Worm (Caenorhabditis elegans) whole organism, L2 larva: ENCODE measurements around the gene lgc-56.

ENCODE experiments used
- C34F6.9 ChIP-seq: fragments of 150-350 bp; optimal IDR thresholded peaks from 2 replicates; lab custom pipeline; 2014; ENCODE audit warnings: missing biosample characterization, missing genetic modification characterization
- F13H6.1 ChIP-seq: sonication (generic microtip); optimal IDR thresholded peaks from 2 replicates; lab custom pipeline; 2016; ENCODE audit warnings: missing genetic modification characterization, missing compliant biosample characterization
- R02D3.7 ChIP-seq: fragments of 150-350 bp; optimal IDR thresholded peaks from 2 replicates; lab custom pipeline; 2014; ENCODE audit warnings: missing biosample characterization, missing genetic modification characterization
- Y55F3AM.14 ChIP-seq: fragments of 200-800 bp; sonication (Bioruptor generic); optimal IDR thresholded peaks from 2 replicates; lab custom pipeline; 2018; ENCODE audit warnings: mild to moderate bottlenecking, missing genetic modification characterization, missing compliant biosample characterization
- ZK546.5 ChIP-seq: sonication (generic microtip); optimal IDR thresholded peaks from 2 replicates; lab custom pipeline; 2017; ENCODE audit warnings: missing biosample characterization, missing genetic modification characterization
- alr-1 ChIP-seq: fragments of 150-350 bp; optimal IDR thresholded peaks from 2 replicates; lab custom pipeline; 2014; ENCODE audit warnings: missing biosample characterization, missing genetic modification characterization
- aly-2 ChIP-seq: fragments of 150-350 bp; optimal IDR thresholded peaks from 2 replicates; lab custom pipeline; 2014; ENCODE audit warnings: missing biosample characterization, missing genetic modification characterization
- ama-1 ChIP-seq: fragments of 150-350 bp; optimal IDR thresholded peaks from 2 replicates; lab custom pipeline; 2018; ENCODE audit warnings: inconsistent platforms
- ceh-82 ChIP-seq: fragments of 150-350 bp; optimal IDR thresholded peaks from 2 replicates; lab custom pipeline; 2014; ENCODE audit warnings: missing biosample characterization, missing genetic modification characterization
- crh-2 ChIP-seq: sonication (generic microtip); optimal IDR thresholded peaks from 2 replicates; lab custom pipeline; 2017; ENCODE audit warnings: missing biosample characterization, missing genetic modification characterization
- dmd-4 ChIP-seq: sonication (generic microtip); optimal IDR thresholded peaks from 2 replicates; lab custom pipeline; 2017; ENCODE audit warnings: missing biosample characterization, missing genetic modification characterization
- egl-27 ChIP-seq: sonication (generic microtip); optimal IDR thresholded peaks from 3 replicates; lab custom pipeline; 2017; ENCODE audit warnings: missing biosample characterization, missing genetic modification reagents, missing genetic modification characterization
- elt-3 ChIP-seq: sonication (generic microtip); optimal IDR thresholded peaks from 2 replicates; lab custom pipeline; 2017; ENCODE audit warnings: missing biosample characterization, missing genetic modification characterization
- fos-1 ChIP-seq: fragments of 150-350 bp; optimal IDR thresholded peaks from 2 replicates; lab custom pipeline; 2014; ENCODE audit warnings: missing biosample characterization, missing genetic modification characterization
- gmeb-1 ChIP-seq: fragments of 150-350 bp; optimal IDR thresholded peaks from 2 replicates; lab custom pipeline; 2014; ENCODE audit warnings: missing biosample characterization, missing genetic modification characterization
- lin-11 ChIP-seq: fragments of 150-350 bp; sonication (generic microtip); optimal IDR thresholded peaks from 2 replicates; lab custom pipeline; 2014; ENCODE audit warnings: missing biosample characterization, missing genetic modification characterization, inconsistent platforms, mixed read lengths
- lin-13 ChIP-seq: fragments of 150-350 bp; optimal IDR thresholded peaks from 2 replicates; lab custom pipeline; 2014; ENCODE audit warnings: missing biosample characterization, missing genetic modification reagents, missing genetic modification characterization
- lin-39 ChIP-seq: fragments of 150-350 bp; optimal IDR thresholded peaks from 2 replicates; lab custom pipeline; 2014; ENCODE audit warnings: missing biosample characterization, missing genetic modification reagents, missing genetic modification characterization
- lsy-2 ChIP-seq, 2 experiments: fragments of 150-350 bp in 1 of 2; sonication (generic microtip) in 1 of 2; optimal IDR thresholded peaks; 2 replicates each; lab custom pipeline; 2014 to 2017; ENCODE audit warnings: missing biosample characterization in 2 of 2, missing genetic modification characterization in 2 of 2
- mab-5 ChIP-seq: fragments of 150-350 bp; optimal IDR thresholded peaks from 2 replicates; lab custom pipeline; 2014; ENCODE audit warnings: missing biosample characterization, missing genetic modification characterization
- mdl-1 ChIP-seq, 2 experiments: fragments of 150-350 bp in 1 of 2; sonication (generic microtip) in 1 of 2; optimal IDR thresholded peaks; 2 replicates each; lab custom pipeline; 2017; ENCODE audit warnings: missing biosample characterization in 2 of 2, missing genetic modification characterization in 2 of 2
- nhr-10 ChIP-seq: sonication (generic microtip); optimal IDR thresholded peaks from 2 replicates; lab custom pipeline; 2017; ENCODE audit warnings: missing biosample characterization, missing genetic modification characterization
- nhr-12 ChIP-seq: fragments of 150-350 bp; optimal IDR thresholded peaks from 2 replicates; lab custom pipeline; 2014; ENCODE audit warnings: missing biosample characterization, missing genetic modification characterization
- nhr-129 ChIP-seq: fragments of 150-350 bp; optimal IDR thresholded peaks from 2 replicates; lab custom pipeline; 2014; ENCODE audit warnings: missing biosample characterization, missing genetic modification characterization
- nhr-21 ChIP-seq: fragments of 150-350 bp; optimal IDR thresholded peaks from 2 replicates; lab custom pipeline; 2014; ENCODE audit warnings: missing biosample characterization, missing genetic modification characterization
- nhr-23 ChIP-seq: fragments of 150-350 bp; optimal IDR thresholded peaks from 2 replicates; lab custom pipeline; 2014; ENCODE audit warnings: missing biosample characterization, missing genetic modification reagents, missing genetic modification characterization
- nhr-77 ChIP-seq: fragments of 150-350 bp; optimal IDR thresholded peaks from 2 replicates; lab custom pipeline; 2014; ENCODE audit warnings: missing biosample characterization, missing genetic modification characterization
- sem-4 ChIP-seq: fragments of 150-350 bp; optimal IDR thresholded peaks from 2 replicates; lab custom pipeline; 2014; ENCODE audit warnings: missing biosample characterization, missing genetic modification reagents, missing genetic modification characterization
- skn-1 ChIP-seq: sonication (generic microtip); optimal IDR thresholded peaks from 2 replicates; lab custom pipeline; 2017; ENCODE audit warnings: missing biosample characterization, missing genetic modification characterization
- sma-3 ChIP-seq: sonication (generic microtip); optimal IDR thresholded peaks from 2 replicates; lab custom pipeline; 2016; ENCODE audit warnings: missing genetic modification reagents, missing genetic modification characterization, missing compliant biosample characterization
- sma-9 ChIP-seq, 2 experiments: fragments of 150-350 bp in 1 of 2; sonication (generic microtip) in 1 of 2; optimal IDR thresholded peaks; 2 replicates each; lab custom pipeline; 2014 to 2016; ENCODE audit warnings: missing genetic modification characterization in 2 of 2, mild to moderate bottlenecking in 1 of 2, missing biosample characterization in 1 of 2, missing compliant biosample characterization in 1 of 2, missing genetic modification reagents in 1 of 2, moderate library complexity in 1 of 2
- unc-39 ChIP-seq: fragments of 150-350 bp; optimal IDR thresholded peaks from 2 replicates; lab custom pipeline; 2014; ENCODE audit warnings: missing biosample characterization, missing genetic modification characterization
- unc-55 ChIP-seq: fragments of 150-350 bp; sonication (generic microtip); optimal IDR thresholded peaks from 3 replicates; lab custom pipeline; 2014; ENCODE audit warnings: missing biosample characterization, missing genetic modification reagents, missing genetic modification characterization
- zag-1 ChIP-seq: fragments of 150-350 bp; optimal IDR thresholded peaks from 2 replicates; lab custom pipeline; 2014; ENCODE audit warnings: missing biosample characterization, missing genetic modification characterization
- ztf-4 ChIP-seq: fragments of 150-350 bp; optimal IDR thresholded peaks from 2 replicates; lab custom pipeline; 2014; ENCODE audit warnings: missing biosample characterization, missing genetic modification characterization

lgc-56 gene

ce11 chrII:5141945-5142514 lies 11.8 kb downstream of the lgc-56 start, which contains the start of gene nas-29:
Gene nas-29, minus strand, starts transcription at chrII:5142036.
- TF ChIP-seq F13H6.1 (tag; lab: Kevin White, UChicago), result peak; percentile 28
- TF ChIP-seq gmeb-1 (tag; lab: Kevin White, UChicago), result peak; percentile 29
- TF ChIP-seq crh-2 (tag; lab: Kevin White, UChicago), result peak; percentile 55
- no peak for TF ChIP-seq ceh-82 (tag; lab: Kevin White, UChicago)
- no peak for TF ChIP-seq nhr-12
- TF ChIP-seq fos-1 (tag; lab: Kevin White, UChicago), result peak; percentile 70
- no peak for TF ChIP-seq dmd-4 (tag; lab: Kevin White, UChicago)
- TF ChIP-seq ZK546.5 (tag; lab: Kevin White, UChicago), result no peak
- peak; percentile 37 for TF ChIP-seq nhr-21 (tag; lab: Kevin White, UChicago)
- no peak for TF ChIP-seq aly-2 (tag; lab: Kevin White, UChicago)
- TF ChIP-seq unc-39, result no peak
- no peak for TF ChIP-seq skn-1 (tag; lab: Kevin White, UChicago)
- TF ChIP-seq sma-3, result peak; percentile 28
- TF ChIP-seq mab-5 (tag; lab: Kevin White, UChicago), result no peak
- TF ChIP-seq ztf-4 (tag; lab: Kevin White, UChicago), result no peak
- TF ChIP-seq lin-13 (GFP tag; lab: Kevin White, UChicago), result no peak
- TF ChIP-seq egl-27 (tag; lab: Kevin White, UChicago), result no peak
- TF ChIP-seq sma-9 (GFP tag; optimal IDR thresholded peaks at IDR 0.05; lab: Kevin White, UChicago), result peak; percentile 50
- TF ChIP-seq sma-9 (tag; optimal IDR thresholded peaks at IDR 0.05; lab: Kevin White, UChicago), result no peak
- no peak for TF ChIP-seq Y55F3AM.14 (GFP tag; lab: Kevin White, UChicago)
- TF ChIP-seq mdl-1 (tag; optimal IDR thresholded peaks at IDR 0.05; lab: Kevin White, UChicago), result peak in 1 of 2 experiments; percentile 6

- TF ChIP-seq elt-3 (tag; lab: Kevin White, UChicago), result no peak
- TF ChIP-seq ztf-4 (tag; lab: Kevin White, UChicago), result no peak
- TF ChIP-seq nhr-12, result no peak
- TF ChIP-seq nhr-10, result no peak
- no peak for TF ChIP-seq unc-55 (GFP tag; lab: Kevin White, UChicago)
- TF ChIP-seq R02D3.7, result no peak
- no peak for TF ChIP-seq ceh-82 (tag; lab: Kevin White, UChicago)
- no peak for TF ChIP-seq mdl-1 (tag; optimal IDR thresholded peaks at IDR 0.05; lab: Kevin White, UChicago)
- TF ChIP-seq lin-11 (tag; lab: Kevin White, UChicago), result no peak
- TF ChIP-seq sem-4 (tag; lab: Kevin White, UChicago), result no peak
- no peak for TF ChIP-seq sma-3
Measured at ce11 chrII:5142619-5143018, 12.4 kb downstream of the lgc-56 start, which contains the start of gene F58A6.1. Gene F58A6.1, plus strand, starts transcription at chrII:5142919.

ce11 chrII:5148349-5148748 lies 18.2 kb downstream of the lgc-56 start, which contains the start of gene F58A6.5:
Gene F58A6.5, minus strand, starts transcription at chrII:5148449.
- TF ChIP-seq ama-1 (lab: Kevin White, UChicago), result no peak
- no peak for TF ChIP-seq lsy-2 (tag; optimal IDR thresholded peaks at IDR 0.05; lab: Kevin White, UChicago)
- no peak for TF ChIP-seq nhr-129
- TF ChIP-seq nhr-23 (tag; lab: Kevin White, UChicago), result no peak
- no peak for TF ChIP-seq sma-3
- no peak for TF ChIP-seq nhr-77 (tag; lab: Kevin White, UChicago)
- no peak for TF ChIP-seq lin-39 (tag; lab: Kevin White, UChicago)
- no peak for TF ChIP-seq Y55F3AM.14 (GFP tag; lab: Kevin White, UChicago)

DNA sequence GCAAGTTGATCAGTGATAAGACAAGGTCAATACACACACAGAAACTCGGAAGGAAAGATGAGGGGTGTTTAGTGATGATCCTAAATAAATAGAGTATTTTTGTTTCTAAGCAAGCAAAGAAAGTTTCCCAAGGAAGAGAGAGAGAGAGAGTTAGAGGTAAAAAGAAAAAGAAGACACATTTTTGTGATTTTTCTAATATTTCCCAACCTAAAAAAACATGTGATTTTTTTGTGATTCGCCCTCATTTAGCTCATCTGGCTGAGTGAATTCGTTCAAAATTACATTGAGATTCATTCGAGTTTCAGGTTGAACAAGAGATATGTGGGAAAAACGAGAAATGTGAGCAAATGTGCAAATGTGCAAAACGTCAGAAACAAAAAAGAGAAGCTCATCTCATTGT lies 20.6 kb downstream of the lgc-56 start, which contains the start of gene srb-16:
srb-16 (minus strand) TSS at position 101 of the 400 bp plus-strand sequence.
- TF ChIP-seq crh-2 (tag; lab: Kevin White, UChicago), result no peak
- no peak for TF ChIP-seq ztf-4 (tag; lab: Kevin White, UChicago)
- TF ChIP-seq alr-1, result no peak
- TF ChIP-seq sma-3, result no peak
- TF ChIP-seq gmeb-1 (tag; lab: Kevin White, UChicago), result no peak
- no peak for TF ChIP-seq lin-13 (GFP tag; lab: Kevin White, UChicago)

- TF ChIP-seq lin-11 (tag; lab: Kevin White, UChicago) (no peak), zag-1 (tag; lab: Kevin White, UChicago) (no peak), unc-39 (no peak), C34F6.9 (tag; lab: Kevin White, UChicago) (no peak), F13H6.1 (tag; lab: Kevin White, UChicago) (no peak)
- TF ChIP-seq, all 48 proteins: peak for 0
Measured at ce11 chrII:5154540-5154939, 24.4 kb downstream of the lgc-56 start, which contains the start of gene srb-12. Gene srb-12, minus strand, starts transcription at chrII:5154640.
